Fruit fly (Drosophila melanogaster) whole organism, embryonic: ENCODE results near the gene Ptpmeg2.

Experiments
- ATbp ChIP-seq: fragments of 200-800 bp; sonication (Bioruptor generic); optimal IDR thresholded peaks from 2 replicates; lab custom pipeline; 2017; ENCODE audit warnings: missing biosample characterization, mild to moderate bottlenecking, missing genetic modification characterization, missing genetic modification reagents
- B-H2 ChIP-seq: fragments of 200-800 bp; sonication (Bioruptor generic); optimal IDR thresholded peaks from 2 replicates; lab custom pipeline; 2018; ENCODE audit warnings: missing biosample characterization, mild to moderate bottlenecking, missing genetic modification characterization
- CG10366 ChIP-seq: fragments of 200-800 bp; sonication (Bioruptor generic); IDR thresholded peaks from 2 replicates; pipeline ENCODE4 v1.3.6; 2022; ENCODE audit warnings: missing biosample characterization, missing genetic modification characterization
- CG12744 ChIP-seq: fragments of 200-800 bp; sonication (Bioruptor generic); optimal IDR thresholded peaks from 2 replicates; lab custom pipeline; 2016; ENCODE audit warnings: missing biosample characterization, missing genetic modification characterization
- CG13424 ChIP-seq: fragments of 200-800 bp; sonication (Bioruptor generic); optimal IDR thresholded peaks from 2 replicates; lab custom pipeline; 2019; ENCODE audit warnings: missing biosample characterization, mild to moderate bottlenecking, missing genetic modification characterization, moderate library complexity
- CG13624 ChIP-seq: fragments of 200-800 bp; sonication (Bioruptor generic); optimal IDR thresholded peaks from 2 replicates; lab custom pipeline; 2016; ENCODE audit warnings: missing biosample characterization, missing genetic modification characterization
- CG13775 ChIP-seq: fragments of 200-800 bp; sonication (Bioruptor generic); optimal IDR thresholded peaks from 3 replicates; lab custom pipeline; 2017; ENCODE audit warnings: missing biosample characterization, mild to moderate bottlenecking, missing genetic modification characterization
- CG14050 ChIP-seq: fragments of 200-800 bp; sonication (Bioruptor generic); IDR thresholded peaks from 3 replicates; pipeline ENCODE4 v1.3.6; 2022; ENCODE audit warnings: missing biosample characterization, missing genetic modification characterization
- CG14860 ChIP-seq: fragments of 200-800 bp; sonication (Bioruptor generic); IDR thresholded peaks from 3 replicates; pipeline ENCODE4 v1.3.6; 2022; ENCODE audit warnings: missing biosample characterization, missing genetic modification characterization; ENCODE audit not compliant: partially characterized antibody
- CG14965 ChIP-seq: fragments of 200-800 bp; sonication (Bioruptor generic); optimal IDR thresholded peaks from 2 replicates; lab custom pipeline; 2016; ENCODE audit warnings: missing biosample characterization, missing genetic modification characterization, borderline replicate concordance
- CG15011 ChIP-seq: fragments of 200-800 bp; sonication (Bioruptor generic); optimal IDR thresholded peaks from 3 replicates; lab custom pipeline; 2018; ENCODE audit warnings: missing biosample characterization, mild to moderate bottlenecking, missing genetic modification characterization
- CG17361 ChIP-seq: fragments of 200-800 bp; sonication (Bioruptor generic); IDR thresholded peaks from 3 replicates; pipeline ENCODE4 v1.3.6; 2022; ENCODE audit warnings: missing biosample characterization, missing genetic modification characterization
- CG17802 ChIP-seq: fragments of 200-800 bp; sonication (Bioruptor generic); optimal IDR thresholded peaks from 2 replicates; lab custom pipeline; 2018; ENCODE audit warnings: missing biosample characterization, mild to moderate bottlenecking, missing genetic modification characterization, moderate library complexity
- CG3281 ChIP-seq: fragments of 200-800 bp; sonication (Bioruptor generic); optimal IDR thresholded peaks from 3 replicates; lab custom pipeline; 2017; ENCODE audit warnings: missing biosample characterization, mild to moderate bottlenecking, missing genetic modification characterization
- CG4424 ChIP-seq: fragments of 200-800 bp; sonication (Bioruptor generic); optimal IDR thresholded peaks from 3 replicates; lab custom pipeline; 2016; ENCODE audit warnings: missing biosample characterization, missing genetic modification characterization
- CG4820 ChIP-seq: fragments of 200-800 bp; sonication (Bioruptor generic); optimal IDR thresholded peaks from 3 replicates; lab custom pipeline; 2016; ENCODE audit warnings: missing biosample characterization, missing genetic modification characterization
- CG5953 ChIP-seq: fragments of 200-800 bp; sonication (Bioruptor generic); IDR thresholded peaks from 2 replicates; pipeline ENCODE4 v1.3.6; 2022; ENCODE audit warnings: missing biosample characterization, missing genetic modification characterization
- CG9876 ChIP-seq: fragments of 200-800 bp; sonication (Bioruptor generic); optimal IDR thresholded peaks from 2 replicates; lab custom pipeline; 2016; ENCODE audit warnings: missing biosample characterization, missing genetic modification characterization
- CkIIα-i1 ChIP-seq: fragments of 200-800 bp; sonication (Bioruptor generic); IDR thresholded peaks from 2 replicates; pipeline ENCODE4 v1.3.6; 2022; ENCODE audit warnings: missing biosample characterization, missing genetic modification characterization
- D19B ChIP-seq: fragments of 200-800 bp; sonication (Bioruptor generic); optimal IDR thresholded peaks from 2 replicates; lab custom pipeline; 2017; ENCODE audit warnings: missing biosample characterization, mild to moderate bottlenecking, missing genetic modification characterization
- Dbx ChIP-seq: fragments of 200-800 bp; sonication (Bioruptor generic); IDR thresholded peaks from 3 replicates; pipeline ENCODE4 v1.3.6; 2022; ENCODE audit warnings: missing biosample characterization, missing genetic modification characterization
- Dll ChIP-seq: fragments of 200-800 bp; sonication (Bioruptor generic); IDR thresholded peaks from 4 replicates; pipeline ENCODE4 v1.3.6; 2022; ENCODE audit warnings: missing biosample characterization, missing genetic modification characterization; ENCODE audit not compliant: partially characterized antibody
- Doc2 ChIP-seq: fragments of 200-800 bp; sonication (Bioruptor generic); IDR thresholded peaks from 2 replicates; pipeline ENCODE4 v1.3.6; 2022; ENCODE audit warnings: missing biosample characterization, missing genetic modification characterization
- Doc3 ChIP-seq: fragments of 200-800 bp; sonication (Bioruptor generic); IDR thresholded peaks from 3 replicates; pipeline ENCODE4 v1.3.6; 2022; ENCODE audit warnings: missing biosample characterization, missing genetic modification characterization; ENCODE audit not compliant: partially characterized antibody
- Hr39 ChIP-seq: fragments of >200 bp; optimal IDR thresholded peaks from 2 replicates; lab custom pipeline; 2017
- Lim3 ChIP-seq: fragments of 200-800 bp; sonication (Bioruptor generic); IDR thresholded peaks from 2 replicates; pipeline ENCODE4 v1.3.6; 2022; ENCODE audit warnings: missing biosample characterization, missing genetic modification characterization
- Meics ChIP-seq: fragments of 200-800 bp; sonication (Bioruptor generic); optimal IDR thresholded peaks from 2 replicates; lab custom pipeline; 2017; ENCODE audit warnings: missing biosample characterization, mild to moderate bottlenecking, missing genetic modification characterization
- Opbp ChIP-seq: fragments of 200-800 bp; sonication (Bioruptor generic); IDR thresholded peaks from 3 replicates; pipeline ENCODE4 v1.3.6; 2022; ENCODE audit warnings: missing biosample characterization, missing genetic modification characterization; ENCODE audit not compliant: partially characterized antibody
- aop ChIP-seq: fragments of 200-800 bp; sonication (Bioruptor generic); IDR thresholded peaks from 2 replicates; pipeline ENCODE4 v1.3.6; 2022; ENCODE audit warnings: missing biosample characterization, missing genetic modification characterization
- bsh ChIP-seq, 2 experiments: fragments of 200-800 bp; sonication (Bioruptor generic); optimal IDR thresholded peaks; 2 replicates each; lab custom pipeline; 2017 to 2018; ENCODE audit warnings: mild to moderate bottlenecking in 2 of 2, missing biosample characterization in 2 of 2, missing genetic modification characterization in 2 of 2, moderate library complexity in 1 of 2
- cato ChIP-seq: fragments of 200-800 bp; sonication (Bioruptor generic); optimal IDR thresholded peaks from 2 replicates; lab custom pipeline; 2016; ENCODE audit warnings: missing biosample characterization, missing genetic modification characterization, borderline replicate concordance
- caup ChIP-seq: fragments of 200-800 bp; sonication (Bioruptor generic); optimal IDR thresholded peaks from 3 replicates; lab custom pipeline; 2017; ENCODE audit warnings: missing biosample characterization, mild to moderate bottlenecking, missing genetic modification characterization, moderate library complexity; ENCODE audit not compliant: severe bottlenecking
- chn ChIP-seq: fragments of 200-800 bp; sonication (Bioruptor generic); optimal IDR thresholded peaks from 2 replicates; lab custom pipeline; 2016; ENCODE audit warnings: missing biosample characterization, missing genetic modification characterization
- croc ChIP-seq: fragments of 200-800 bp; sonication (Bioruptor generic); conservative IDR thresholded peaks from 3 replicates; pipeline ENCODE4 v1.3.6; 2022; ENCODE audit warnings: missing biosample characterization, missing genetic modification characterization
- fd96Cb ChIP-seq: fragments of 200-800 bp; sonication (Bioruptor generic); optimal IDR thresholded peaks from 2 replicates; lab custom pipeline; 2018; ENCODE audit warnings: missing biosample characterization, mild to moderate bottlenecking, missing genetic modification characterization, moderate library complexity
- hb ChIP-seq: fragments of 200-800 bp; sonication (Bioruptor generic); IDR thresholded peaks from 3 replicates; pipeline ENCODE4 v1.3.6; 2022; ENCODE audit warnings: missing biosample characterization, missing genetic modification characterization; ENCODE audit not compliant: partially characterized antibody
- hkb ChIP-seq, 2 experiments: fragments of 200-800 bp in 1 of 2; fragments of >200 bp in 1 of 2; sonication (Bioruptor generic) in 1 of 2; IDR thresholded peaks in 1 of 2; optimal IDR thresholded peaks in 1 of 2; 2 replicates each; pipeline versions ENCODE4 v1.3.6 to Lab custom; 2017 to 2022; ENCODE audit warnings: missing biosample characterization in 1 of 2, missing genetic modification characterization in 1 of 2
- inv ChIP-seq: fragments of 200-800 bp; sonication (Bioruptor generic); IDR thresholded peaks from 2 replicates; pipeline ENCODE4 v1.3.6; 2022; ENCODE audit warnings: missing biosample characterization, missing genetic modification characterization; ENCODE audit not compliant: partially characterized antibody
- lmd ChIP-seq: fragments of 200-800 bp; sonication (Bioruptor generic); IDR thresholded peaks from 2 replicates; pipeline ENCODE4 v1.3.6; 2022; ENCODE audit warnings: missing biosample characterization, missing genetic modification characterization
- nmo ChIP-seq: fragments of 200-800 bp; sonication (Bioruptor generic); optimal IDR thresholded peaks from 2 replicates; lab custom pipeline; 2018; ENCODE audit warnings: missing biosample characterization, mild to moderate bottlenecking, missing genetic modification characterization, moderate library complexity
- nom ChIP-seq: fragments of 200-800 bp; sonication (Bioruptor generic); optimal IDR thresholded peaks from 2 replicates; lab custom pipeline; 2017; ENCODE audit warnings: missing biosample characterization, missing genetic modification characterization, mild to moderate bottlenecking, moderate library complexity, missing genetic modification reagents
- odd ChIP-seq: fragments of 200-800 bp; sonication (Bioruptor generic); optimal IDR thresholded peaks from 2 replicates; lab custom pipeline; 2017; ENCODE audit warnings: missing biosample characterization, mild to moderate bottlenecking, missing genetic modification characterization
- org-1 ChIP-seq: fragments of 200-800 bp; sonication (Bioruptor generic); optimal IDR thresholded peaks from 2 replicates; lab custom pipeline; 2017; ENCODE audit warnings: missing biosample characterization, missing genetic modification characterization
- sob ChIP-seq: fragments of 200-800 bp; sonication (Bioruptor generic); IDR thresholded peaks from 2 replicates; pipeline ENCODE4 v1.3.6; 2022; ENCODE audit warnings: missing biosample characterization, missing genetic modification characterization
- tna ChIP-seq: fragments of 200-800 bp; sonication (Bioruptor generic); IDR thresholded peaks from 2 replicates; pipeline ENCODE4 v1.3.6; 2022; ENCODE audit warnings: missing biosample characterization, missing genetic modification characterization; ENCODE audit not compliant: partially characterized antibody
- tx ChIP-seq: fragments of 200-800 bp; sonication (Bioruptor generic); optimal IDR thresholded peaks from 2 replicates; lab custom pipeline; 2016; ENCODE audit warnings: missing biosample characterization, missing genetic modification characterization
- vfl ChIP-seq: fragments of 200-800 bp; sonication (Bioruptor generic); optimal IDR thresholded peaks from 2 replicates; lab custom pipeline; 2016; ENCODE audit warnings: missing biosample characterization, missing genetic modification characterization

The Ptpmeg2 gene

DNA sequence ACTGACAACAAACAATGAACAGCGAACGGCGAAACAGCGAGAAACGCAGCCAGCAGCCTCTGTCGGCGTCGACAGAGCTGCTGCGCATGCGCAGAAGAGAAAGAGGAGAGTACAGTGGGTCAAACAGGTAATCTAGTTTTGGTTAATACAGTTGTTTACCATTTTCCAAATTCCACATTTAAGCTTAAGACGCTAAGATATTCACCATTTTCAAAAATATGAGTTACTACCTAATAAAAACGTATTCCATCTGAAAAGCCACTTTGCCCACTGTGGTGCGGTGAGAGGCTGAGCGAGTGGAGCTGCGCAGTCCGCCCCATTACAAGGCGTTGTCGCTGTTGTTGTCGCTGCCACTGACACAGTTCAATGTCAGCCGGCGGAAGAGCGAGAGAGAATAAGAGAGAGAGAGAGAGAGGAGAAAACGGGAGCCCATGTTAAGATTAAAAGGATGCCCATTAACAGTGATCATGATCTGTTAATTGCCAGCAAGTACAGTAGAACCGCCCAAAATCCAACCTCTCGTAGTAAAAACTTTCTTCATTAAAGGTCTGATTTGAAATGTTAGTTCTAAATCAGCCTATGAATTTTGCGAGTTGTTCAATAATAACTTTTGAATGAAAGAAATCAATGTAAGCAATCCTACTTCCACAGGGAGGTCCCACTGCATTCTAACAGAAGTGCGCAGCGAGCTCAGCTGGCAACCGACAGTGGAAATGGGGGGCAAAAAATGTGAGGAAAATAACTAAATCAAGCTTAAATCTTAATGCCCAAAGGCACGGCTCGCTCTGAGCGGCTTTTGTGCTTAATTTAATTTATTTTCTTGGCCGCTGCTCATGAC is 8.0 kb downstream of the Ptpmeg2 start (continued):
- TF ChIP-seq fd96Cb (tag; lab: Kevin White, UChicago) (peak; percentile 95), cato (GFP tag; lab: Kevin White, UChicago) (peak; percentile 90), sob (GFP tag; lab: Robert Waterston, UW) (peak; percentile 94), CG14860 (GFP tag; lab: Robert Waterston, UW) (no peak), CG14965 (GFP tag; lab: Kevin White, UChicago) (peak; percentile 69), bsh (GFP tag; optimal IDR thresholded peaks at IDR 0.05; lab: Kevin White, UChicago) (peak; percentile 97 to 98), org-1 (peak; percentile 95), CG3281 (GFP tag; lab: Kevin White, UChicago) (peak; percentile 75), croc (GFP tag; lab: Robert Waterston, UW) (peak; percentile 95), hb (GFP tag; lab: Robert Waterston, UW) (no peak), chn (peak; percentile 96), CG14050 (GFP tag; lab: Robert Waterston, UW) (peak; percentile 96), Dbx (GFP tag; lab: Robert Waterston, UW) (peak; percentile 76), CG4424 (GFP tag; lab: Kevin White, UChicago) (peak; percentile 92), Dll (0 out of 4 replicates have a peak, but pooled peaks have one; percentile 29), nmo (GFP tag; lab: Kevin White, UChicago) (peak; percentile 94), CG15011 (GFP tag; lab: Kevin White, UChicago) (peak; percentile 78), nom (GFP tag; lab: Kevin White, UChicago) (peak; percentile 97), Doc2 (GFP tag; lab: Robert Waterston, UW) (peak; percentile 85), tx (GFP tag; lab: Kevin White, UChicago) (peak; percentile 92), caup (GFP tag; lab: Kevin White, UChicago) (peak; percentile 85), aop (GFP tag; lab: Robert Waterston, UW) (peak; percentile 86; the same call in 1 of the 2 replicates), ATbp (GFP tag; lab: Kevin White, UChicago) (peak; percentile 96), CkIIα-i1 (GFP tag; lab: Robert Waterston, UW) (peak; percentile 63; the same call in 1 of the 2 replicates), vfl (peak; percentile 75), tna (GFP tag; lab: Robert Waterston, UW) (no peak), Hr39 (lab: Kevin White, UChicago) (no peak), CG4820 (GFP tag; lab: Kevin White, UChicago) (peak; percentile 92), CG13424 (peak; percentile 93), CG12744 (peak; percentile 89), CG17361 (peak; percentile 91), odd (GFP tag; lab: Kevin White, UChicago) (peak; percentile 92), CG13775 (peak; percentile 90), hkb (optimal IDR thresholded peaks at IDR 0.05; lab: Kevin White, UChicago) (no peak), hkb (GFP tag; IDR thresholded peaks at IDR 0.05; lab: Robert Waterston, UW) (peak; percentile 98), Meics (GFP tag; lab: Kevin White, UChicago) (peak; percentile 87), CG5953 (GFP tag; lab: Robert Waterston, UW) (peak; percentile 95), D19B (GFP tag; lab: Kevin White, UChicago) (peak; percentile 49), lmd (peak; percentile 92), Lim3 (GFP tag; lab: Robert Waterston, UW) (peak; percentile 85), B-H2 (GFP tag; lab: Kevin White, UChicago) (no peak), CG13624 (GFP tag; lab: Kevin White, UChicago) (peak; percentile 86), inv (no peak), CG10366 (GFP tag; lab: Robert Waterston, UW) (peak; percentile 95), CG17802 (tag; lab: Kevin White, UChicago) (peak; percentile 82), Opbp (GFP tag; lab: Robert Waterston, UW) (no peak), CG9876 (GFP tag; lab: Kevin White, UChicago) (peak; percentile 92), Doc3 (no peak)
